Worm (Caenorhabditis elegans) whole organism, early embryonic: ENCODE results near the gene K07F5.17.

Source experiments
- B0310.2 ChIP-seq: sonication (generic microtip); optimal IDR thresholded peaks from 2 replicates; lab custom pipeline; 2016; ENCODE audit warnings: mild to moderate bottlenecking, missing genetic modification characterization, missing compliant biosample characterization
- F13C5.2 ChIP-seq: sonication (generic microtip); optimal IDR thresholded peaks from 2 replicates; lab custom pipeline; 2017; ENCODE audit warnings: mild to moderate bottlenecking, missing genetic modification characterization, inconsistent platforms, missing compliant biosample characterization
- aly-1 ChIP-seq: sonication (generic microtip); optimal IDR thresholded peaks from 2 replicates; lab custom pipeline; 2016; ENCODE audit warnings: missing genetic modification characterization, missing compliant biosample characterization
- ama-1 ChIP-seq: fragments of 150-350 bp; optimal IDR thresholded peaks from 2 replicates; lab custom pipeline; 2014
- ceh-13 ChIP-seq: fragments of 200-800 bp; sonication (Bioruptor generic); optimal IDR thresholded peaks from 2 replicates; lab custom pipeline; 2018; ENCODE audit warnings: mild to moderate bottlenecking, missing genetic modification characterization, missing compliant biosample characterization
- ceh-36 ChIP-seq: sonication (generic microtip); optimal IDR thresholded peaks from 2 replicates; lab custom pipeline; 2016; ENCODE audit warnings: missing genetic modification characterization, inconsistent platforms, missing compliant biosample characterization
- ets-7 ChIP-seq: sonication (generic microtip); optimal IDR thresholded peaks from 2 replicates; lab custom pipeline; 2016; ENCODE audit warnings: missing genotype, missing genetic modification characterization, missing compliant biosample characterization
- flt-1 ChIP-seq: fragments of 200-800 bp; sonication (Bioruptor generic); IDR thresholded peaks from 2 replicates; pipeline ENCODE4 v1.3.6; 2022; ENCODE audit warnings: missing genetic modification characterization, missing compliant biosample characterization
- hmbx-1 ChIP-seq: sonication (generic microtip); optimal IDR thresholded peaks from 2 replicates; lab custom pipeline; 2016; ENCODE audit warnings: mild to moderate bottlenecking, missing genetic modification characterization, missing compliant biosample characterization
- hmg-4 ChIP-seq: fragments of 200-800 bp; sonication (Bioruptor generic); optimal IDR thresholded peaks from 2 replicates; lab custom pipeline; 2018; ENCODE audit warnings: mild to moderate bottlenecking, missing genetic modification characterization, missing compliant biosample characterization
- hnd-1 ChIP-seq: sonication (generic microtip); optimal IDR thresholded peaks from 2 replicates; lab custom pipeline; 2016; ENCODE audit warnings: missing genetic modification characterization, missing compliant biosample characterization
- pes-1 ChIP-seq: fragments of 200-800 bp; sonication (Bioruptor generic); IDR thresholded peaks from 2 replicates; pipeline ENCODE4 v1.3.6; 2022; ENCODE audit warnings: missing genetic modification reagents, missing genetic modification characterization, missing compliant biosample characterization
- scrt-1 ChIP-seq: fragments of 200-800 bp; sonication (Bioruptor generic); IDR thresholded peaks from 2 replicates; pipeline ENCODE4 v1.3.6; 2022; ENCODE audit warnings: missing genetic modification characterization, missing compliant biosample characterization
- sea-1 ChIP-seq: fragments of 200-800 bp; sonication (Bioruptor generic); conservative IDR thresholded peaks from 2 replicates; pipeline ENCODE4 v1.3.6; 2022; ENCODE audit warnings: missing genetic modification characterization, missing compliant biosample characterization
- tbx-11 ChIP-seq: fragments of 200-800 bp; sonication (Bioruptor generic); IDR thresholded peaks from 2 replicates; pipeline ENCODE4 v1.3.6; 2022; ENCODE audit warnings: missing genetic modification characterization, missing compliant biosample characterization
- tbx-37 ChIP-seq: fragments of 200-800 bp; sonication (Bioruptor generic); conservative IDR thresholded peaks from 2 replicates; pipeline ENCODE4 v1.3.6; 2022; ENCODE audit warnings: missing genetic modification reagents, missing genetic modification characterization, missing compliant biosample characterization
- tra-4 ChIP-seq: sonication (generic microtip); optimal IDR thresholded peaks from 2 replicates; lab custom pipeline; 2017; ENCODE audit warnings: missing genetic modification characterization, missing compliant biosample characterization

The K07F5.17 gene

ce11 chrIV:9840984-9841590 lies 1.1 kb upstream of the K07F5.17 start, which contains the start of the genes kin-24 and msp-56:
TSS of gene kin-24 (minus strand) at chrIV:9841084.
TSS of gene msp-56 (plus strand) at chrIV:9841540.
- TF ChIP-seq tbx-37 (GFP tag; lab: Robert Waterston, UW) = no peak
- TF ChIP-seq ets-7 (tag; lab: Kevin White, UChicago) = no peak
- TF ChIP-seq scrt-1 = no peak
- TF ChIP-seq aly-1 (tag; lab: Kevin White, UChicago) = no peak
- TF ChIP-seq hmg-4 (GFP tag; lab: Kevin White, UChicago) = no peak
- TF ChIP-seq tra-4 (tag; lab: Kevin White, UChicago) = no peak
- TF ChIP-seq ama-1 (lab: Kevin White, UChicago) = no peak

DNA sequence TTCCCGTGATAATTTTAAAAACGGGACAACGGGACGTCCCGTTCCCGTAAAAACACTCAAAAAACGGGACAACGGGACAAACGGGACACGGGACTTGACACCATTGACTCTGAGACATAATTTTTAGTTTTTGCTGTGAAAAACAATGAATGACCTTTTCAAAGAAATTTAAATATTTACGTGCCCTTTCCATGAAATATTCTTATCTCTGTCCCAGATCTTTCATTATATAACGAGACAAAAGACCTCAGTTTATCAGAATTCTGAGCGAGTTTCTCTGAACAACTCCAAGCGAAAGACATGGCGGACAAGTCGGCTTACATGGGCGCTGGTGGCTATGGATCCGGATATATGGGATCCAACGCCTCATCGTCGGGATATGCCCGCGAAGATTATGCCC lies 1.6 kb downstream of the K07F5.17 start, which contains the start of gene nspd-2:
Gene nspd-2 (plus strand): TSS at position 301 of the 400 bp plus-strand sequence.
- no peak for TF ChIP-seq ceh-13 (GFP tag; lab: Kevin White, UChicago)
- no peak for TF ChIP-seq pes-1 (GFP tag; lab: Robert Waterston, UW)
- no peak for TF ChIP-seq tra-4 (tag; lab: Kevin White, UChicago)
- TF ChIP-seq B0310.2 = no peak
- no peak for TF ChIP-seq sea-1
- TF ChIP-seq hmbx-1 = no peak
- no peak for TF ChIP-seq hnd-1 (tag; lab: Kevin White, UChicago)
- no peak for TF ChIP-seq scrt-1
- no peak for TF ChIP-seq aly-1 (tag; lab: Kevin White, UChicago)
- no peak for TF ChIP-seq tbx-37 (GFP tag; lab: Robert Waterston, UW)
- TF ChIP-seq hmg-4 (GFP tag; lab: Kevin White, UChicago) = no peak
- TF ChIP-seq ets-7 (tag; lab: Kevin White, UChicago) = no peak
- no peak for TF ChIP-seq tbx-11
- TF ChIP-seq ceh-36 (tag; lab: Kevin White, UChicago) = no peak
- no peak for TF ChIP-seq F13C5.2 (tag; lab: Kevin White, UChicago)
- TF ChIP-seq flt-1 (GFP tag; lab: Robert Waterston, UW) = no peak

ce11 chrIV:9846574-9846973 lies 4.4 kb downstream of the K07F5.17 start, which contains the start of gene K07F5.6:
TSS of gene K07F5.6 (minus strand) at chrIV:9846674.
- TF ChIP-seq hnd-1 (tag; lab: Kevin White, UChicago) (no peak), ets-7 (tag; lab: Kevin White, UChicago) (no peak), tbx-37 (GFP tag; lab: Robert Waterston, UW) (no peak), B0310.2 (no peak), hmbx-1 (no peak), flt-1 (GFP tag; lab: Robert Waterston, UW) (no peak), tbx-11 (no peak), ceh-36 (tag; lab: Kevin White, UChicago) (no peak), hmg-4 (GFP tag; lab: Kevin White, UChicago) (no peak)

DNA sequence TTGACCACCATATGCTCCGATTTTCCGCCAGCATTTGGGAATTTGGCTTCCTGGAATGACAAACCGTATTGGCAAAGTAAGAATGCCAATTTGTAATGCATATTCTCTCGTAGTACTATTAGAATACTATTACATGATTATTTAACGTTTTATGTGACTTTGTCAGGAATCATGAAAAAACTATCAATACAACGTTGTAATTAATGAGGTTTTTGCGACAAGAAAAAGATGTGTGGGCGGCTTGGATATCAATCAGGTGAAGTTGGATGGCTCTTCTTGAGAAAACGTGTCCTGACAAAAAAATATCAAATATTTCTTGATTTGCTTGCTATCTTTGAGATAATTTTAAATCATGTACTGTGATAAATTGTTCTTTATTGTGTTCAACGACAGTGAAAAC lies 5.9 kb downstream of the K07F5.17 start, which contains the start of gene K07F5.7:
Gene K07F5.7 (minus strand): TSS at position 101 of the 400 bp plus-strand sequence.
- TF ChIP-seq hnd-1 (tag; lab: Kevin White, UChicago) (no peak), F13C5.2 (tag; lab: Kevin White, UChicago) (no peak), scrt-1 (no peak), hmbx-1 (no peak), tbx-11 (no peak)

DNA sequence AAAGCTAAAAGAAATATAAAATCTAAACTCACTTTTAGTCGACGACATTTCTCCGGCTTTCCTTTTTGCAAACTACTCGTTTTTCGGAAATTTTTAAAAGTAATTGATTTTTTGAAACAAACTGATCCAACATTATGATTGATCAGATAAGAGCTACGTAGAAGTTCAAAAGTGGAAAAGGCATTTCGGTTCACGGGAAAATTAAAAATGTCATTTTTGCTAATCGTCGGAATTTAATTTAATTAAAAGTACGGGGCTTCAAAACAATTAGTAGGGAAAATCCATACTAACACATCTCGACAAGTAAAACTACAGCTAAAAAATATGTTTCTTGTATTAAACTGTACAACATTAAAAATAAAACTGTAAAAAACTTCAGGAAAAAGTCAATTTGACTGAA lies 7.5 kb downstream of the K07F5.17 start, which contains the start of gene K07F5.8:
Gene K07F5.8 (minus strand): TSS at position 101 of the 400 bp plus-strand sequence.
- TF ChIP-seq tbx-37 (GFP tag; lab: Robert Waterston, UW) = no peak
- no peak for TF ChIP-seq F13C5.2 (tag; lab: Kevin White, UChicago)
- TF ChIP-seq B0310.2 = no peak
- no peak for TF ChIP-seq ceh-13 (GFP tag; lab: Kevin White, UChicago)
- no peak for TF ChIP-seq tbx-11
- no peak for TF ChIP-seq flt-1 (GFP tag; lab: Robert Waterston, UW)
- TF ChIP-seq tra-4 (tag; lab: Kevin White, UChicago) = no peak
- no peak for TF ChIP-seq sea-1
- no peak for TF ChIP-seq aly-1 (tag; lab: Kevin White, UChicago)
- TF ChIP-seq hnd-1 (tag; lab: Kevin White, UChicago) = no peak
- no peak for TF ChIP-seq hmbx-1
- no peak for TF ChIP-seq ama-1 (lab: Kevin White, UChicago)
- no peak for TF ChIP-seq hmg-4 (GFP tag; lab: Kevin White, UChicago)
- TF ChIP-seq ets-7 (tag; lab: Kevin White, UChicago) = no peak
- TF ChIP-seq pes-1 (GFP tag; lab: Robert Waterston, UW) = no peak
- no peak for TF ChIP-seq ceh-36 (tag; lab: Kevin White, UChicago)
- TF ChIP-seq scrt-1 = no peak

DNA sequence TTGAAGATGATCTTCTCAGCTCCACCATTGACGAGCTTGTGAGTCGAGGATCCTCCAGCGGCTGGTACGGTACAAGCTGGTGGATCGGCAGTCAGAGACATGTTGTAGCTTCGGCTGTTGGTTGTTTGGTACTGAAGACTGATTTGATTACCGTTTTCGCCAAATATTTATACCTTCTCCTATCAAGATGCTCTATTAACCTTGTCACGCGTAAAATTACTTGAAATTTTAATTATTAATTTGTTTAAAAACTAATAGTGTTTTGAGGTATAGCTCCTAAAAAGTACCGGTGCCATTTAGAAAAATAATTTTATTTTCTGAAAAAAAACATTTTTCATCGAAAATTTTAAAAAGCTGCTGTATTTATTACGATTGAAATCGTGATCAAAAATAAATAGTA lies 8.8 kb downstream of the K07F5.17 start, which contains the start of gene ssp-10:
Gene ssp-10 (minus strand): TSS at position 101 of the 400 bp plus-strand sequence.
- TF ChIP-seq ceh-36 (tag; lab: Kevin White, UChicago) = no peak
- no peak for TF ChIP-seq tbx-11
- TF ChIP-seq pes-1 (GFP tag; lab: Robert Waterston, UW) = no peak
- no peak for TF ChIP-seq hnd-1 (tag; lab: Kevin White, UChicago)
- no peak for TF ChIP-seq hmbx-1

DNA sequence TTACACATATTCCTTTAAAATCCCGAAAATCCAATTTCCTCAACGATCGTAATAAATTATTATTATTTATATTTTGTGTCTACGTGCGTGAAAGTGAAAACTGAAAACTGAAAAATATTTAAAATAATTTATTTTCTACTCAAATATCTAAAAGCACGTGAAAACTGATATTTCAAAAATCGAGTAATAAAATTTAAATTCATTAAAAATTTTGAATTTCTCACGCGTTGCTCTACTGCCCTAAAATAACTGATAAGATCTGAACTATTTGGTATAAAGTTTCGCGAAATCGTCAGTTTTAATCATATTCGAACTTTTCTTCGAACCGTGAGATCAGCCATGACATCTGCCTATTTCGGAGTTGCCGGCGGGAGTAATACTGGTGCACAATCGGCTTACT lies 10.1 kb downstream of the K07F5.17 start, which contains the start of gene ssq-1:
Gene ssq-1 (plus strand): TSS at position 301 of the 400 bp plus-strand sequence.
- TF ChIP-seq aly-1 (tag; lab: Kevin White, UChicago) (no peak), ceh-13 (GFP tag; lab: Kevin White, UChicago) (no peak), hmbx-1 (no peak), tra-4 (tag; lab: Kevin White, UChicago) (no peak), tbx-11 (no peak), tbx-37 (GFP tag; lab: Robert Waterston, UW) (no peak), pes-1 (GFP tag; lab: Robert Waterston, UW) (no peak), hnd-1 (tag; lab: Kevin White, UChicago) (no peak), B0310.2 (no peak), scrt-1 (no peak), flt-1 (GFP tag; lab: Robert Waterston, UW) (no peak), ceh-36 (tag; lab: Kevin White, UChicago) (no peak), hmg-4 (GFP tag; lab: Kevin White, UChicago) (no peak), F13C5.2 (tag; lab: Kevin White, UChicago) (no peak), ets-7 (tag; lab: Kevin White, UChicago) (no peak), sea-1 (no peak), ama-1 (lab: Kevin White, UChicago) (no peak)
